Worm (Caenorhabditis elegans) whole organism, early embryonic: ENCODE data around the gene T13G4.4.

Source experiments
- B0310.2 ChIP-seq: sonication (generic microtip); optimal IDR thresholded peaks from 2 replicates; lab custom pipeline; 2016; ENCODE audit warnings: mild to moderate bottlenecking, missing genetic modification characterization, missing compliant biosample characterization
- F13C5.2 ChIP-seq: sonication (generic microtip); optimal IDR thresholded peaks from 2 replicates; lab custom pipeline; 2017; ENCODE audit warnings: mild to moderate bottlenecking, missing genetic modification characterization, inconsistent platforms, missing compliant biosample characterization
- aly-1 ChIP-seq: sonication (generic microtip); optimal IDR thresholded peaks from 2 replicates; lab custom pipeline; 2016; ENCODE audit warnings: missing genetic modification characterization, missing compliant biosample characterization
- ama-1 ChIP-seq: fragments of 150-350 bp; optimal IDR thresholded peaks from 2 replicates; lab custom pipeline; 2014
- ceh-13 ChIP-seq: fragments of 200-800 bp; sonication (Bioruptor generic); optimal IDR thresholded peaks from 2 replicates; lab custom pipeline; 2018; ENCODE audit warnings: mild to moderate bottlenecking, missing genetic modification characterization, missing compliant biosample characterization
- ceh-36 ChIP-seq: sonication (generic microtip); optimal IDR thresholded peaks from 2 replicates; lab custom pipeline; 2016; ENCODE audit warnings: missing genetic modification characterization, inconsistent platforms, missing compliant biosample characterization
- ets-7 ChIP-seq: sonication (generic microtip); optimal IDR thresholded peaks from 2 replicates; lab custom pipeline; 2016; ENCODE audit warnings: missing genotype, missing genetic modification characterization, missing compliant biosample characterization
- flt-1 ChIP-seq: fragments of 200-800 bp; sonication (Bioruptor generic); IDR thresholded peaks from 2 replicates; pipeline ENCODE4 v1.3.6; 2022; ENCODE audit warnings: missing genetic modification characterization, missing compliant biosample characterization
- hmbx-1 ChIP-seq: sonication (generic microtip); optimal IDR thresholded peaks from 2 replicates; lab custom pipeline; 2016; ENCODE audit warnings: mild to moderate bottlenecking, missing genetic modification characterization, missing compliant biosample characterization
- hmg-4 ChIP-seq: fragments of 200-800 bp; sonication (Bioruptor generic); optimal IDR thresholded peaks from 2 replicates; lab custom pipeline; 2018; ENCODE audit warnings: mild to moderate bottlenecking, missing genetic modification characterization, missing compliant biosample characterization
- hnd-1 ChIP-seq: sonication (generic microtip); optimal IDR thresholded peaks from 2 replicates; lab custom pipeline; 2016; ENCODE audit warnings: missing genetic modification characterization, missing compliant biosample characterization
- pes-1 ChIP-seq: fragments of 200-800 bp; sonication (Bioruptor generic); IDR thresholded peaks from 2 replicates; pipeline ENCODE4 v1.3.6; 2022; ENCODE audit warnings: missing genetic modification reagents, missing genetic modification characterization, missing compliant biosample characterization
- scrt-1 ChIP-seq: fragments of 200-800 bp; sonication (Bioruptor generic); IDR thresholded peaks from 2 replicates; pipeline ENCODE4 v1.3.6; 2022; ENCODE audit warnings: missing genetic modification characterization, missing compliant biosample characterization
- sea-1 ChIP-seq: fragments of 200-800 bp; sonication (Bioruptor generic); conservative IDR thresholded peaks from 2 replicates; pipeline ENCODE4 v1.3.6; 2022; ENCODE audit warnings: missing genetic modification characterization, missing compliant biosample characterization
- tbx-11 ChIP-seq: fragments of 200-800 bp; sonication (Bioruptor generic); IDR thresholded peaks from 2 replicates; pipeline ENCODE4 v1.3.6; 2022; ENCODE audit warnings: missing genetic modification characterization, missing compliant biosample characterization
- tbx-37 ChIP-seq: fragments of 200-800 bp; sonication (Bioruptor generic); conservative IDR thresholded peaks from 2 replicates; pipeline ENCODE4 v1.3.6; 2022; ENCODE audit warnings: missing genetic modification reagents, missing genetic modification characterization, missing compliant biosample characterization
- tra-4 ChIP-seq: sonication (generic microtip); optimal IDR thresholded peaks from 2 replicates; lab custom pipeline; 2017; ENCODE audit warnings: missing genetic modification characterization, missing compliant biosample characterization

Gene T13G4.4

ce11 chrX:1171617-1172016 is 19.9 kb downstream of the T13G4.4 start:
- TF ChIP-seq tbx-11 (GFP tag; lab: Robert Waterston, UW): no peak
- no peak for TF ChIP-seq ama-1
- TF ChIP-seq scrt-1: no peak
- no peak for TF ChIP-seq tra-4 (tag; lab: Kevin White, UChicago)
- no peak for TF ChIP-seq hmg-4
- TF ChIP-seq pes-1 (GFP tag; lab: Robert Waterston, UW): no peak
- no peak for TF ChIP-seq hnd-1
- TF ChIP-seq F13C5.2 (tag; lab: Kevin White, UChicago): no peak
- no peak for TF ChIP-seq ets-7
- no peak for TF ChIP-seq tbx-37 (GFP tag; lab: Robert Waterston, UW)
- TF ChIP-seq ceh-13 (GFP tag; lab: Kevin White, UChicago): no peak
- no peak for TF ChIP-seq flt-1
- no peak for TF ChIP-seq aly-1 (tag; lab: Kevin White, UChicago)
- no peak for TF ChIP-seq B0310.2 (tag; lab: Kevin White, UChicago)

- no peak for TF ChIP-seq scrt-1
- TF ChIP-seq hmg-4: no peak
- TF ChIP-seq tbx-37 (GFP tag; lab: Robert Waterston, UW): no peak
- TF ChIP-seq aly-1 (tag; lab: Kevin White, UChicago): no peak
- TF ChIP-seq ceh-36 (tag; lab: Kevin White, UChicago): no peak
- no peak for TF ChIP-seq ama-1
- TF ChIP-seq flt-1: no peak
- TF ChIP-seq ceh-13 (GFP tag; lab: Kevin White, UChicago): no peak
- TF ChIP-seq B0310.2 (tag; lab: Kevin White, UChicago): no peak
- TF ChIP-seq F13C5.2 (tag; lab: Kevin White, UChicago): no peak
- no peak for TF ChIP-seq sea-1 (GFP tag; lab: Robert Waterston, UW)
- no peak for TF ChIP-seq hmbx-1 (tag; lab: Kevin White, UChicago)
- TF ChIP-seq tbx-11 (GFP tag; lab: Robert Waterston, UW): no peak
- no peak for TF ChIP-seq tra-4 (tag; lab: Kevin White, UChicago)
- TF ChIP-seq ets-7: no peak
- no peak for TF ChIP-seq hnd-1
- no peak for TF ChIP-seq pes-1 (GFP tag; lab: Robert Waterston, UW)
Observed at ce11 chrX:1167234-1167633, 24.2 kb downstream of the T13G4.4 start.

- TF ChIP-seq tbx-11 (GFP tag; lab: Robert Waterston, UW): no peak
Observed at ce11 chrX:1162019-1162418, 29.5 kb downstream of the T13G4.4 start, which contains the start of gene tmc-1. Gene tmc-1 (plus strand): TSS chrX:1162207.

ce11 chrX:1154648-1155047 is 36.8 kb downstream of the T13G4.4 start, which contains the start of gene R193.1:
Gene R193.1 (plus strand): TSS chrX:1154948.
- TF ChIP-seq flt-1 (no peak), tbx-11 (GFP tag; lab: Robert Waterston, UW) (no peak), scrt-1 (no peak), ceh-13 (GFP tag; lab: Kevin White, UChicago) (no peak), B0310.2 (tag; lab: Kevin White, UChicago) (no peak), hnd-1 (no peak), sea-1 (GFP tag; lab: Robert Waterston, UW) (no peak), ets-7 (no peak)

ce11 chrX:1148438-1148837 is 43.0 kb downstream of the T13G4.4 start, which contains the start of the genes R193.2 and R193.6:
Gene R193.2 (minus strand): TSS chrX:1148585.
Gene R193.6 (plus strand): TSS chrX:1148787.
- TF ChIP-seq tbx-11 (GFP tag; lab: Robert Waterston, UW): no peak
- no peak for TF ChIP-seq F13C5.2 (tag; lab: Kevin White, UChicago)
- TF ChIP-seq hmbx-1 (tag; lab: Kevin White, UChicago): no peak
- TF ChIP-seq ceh-36 (tag; lab: Kevin White, UChicago): no peak
- TF ChIP-seq tbx-37 (GFP tag; lab: Robert Waterston, UW): no peak
- no peak for TF ChIP-seq ets-7
- no peak for TF ChIP-seq B0310.2 (tag; lab: Kevin White, UChicago)
- TF ChIP-seq ceh-13 (GFP tag; lab: Kevin White, UChicago): no peak
- TF ChIP-seq tra-4 (tag; lab: Kevin White, UChicago): no peak
- TF ChIP-seq ama-1: no peak
- TF ChIP-seq flt-1: no peak
- TF ChIP-seq pes-1 (GFP tag; lab: Robert Waterston, UW): no peak
- no peak for TF ChIP-seq hmg-4
- TF ChIP-seq hnd-1: no peak

- TF ChIP-seq B0310.2 (tag; lab: Kevin White, UChicago): no peak
- no peak for TF ChIP-seq tbx-11 (GFP tag; lab: Robert Waterston, UW)
- TF ChIP-seq hmg-4: no peak
Observed at ce11 chrX:1147394-1147793, 44.1 kb downstream of the T13G4.4 start.

- TF ChIP-seq pes-1 (GFP tag; lab: Robert Waterston, UW) (no peak), scrt-1 (no peak), F13C5.2 (tag; lab: Kevin White, UChicago) (no peak)
Observed at ce11 chrX:1141617-1142016, 49.9 kb downstream of the T13G4.4 start.
